Worm (Caenorhabditis elegans): ENCODE results near the gene C39E9.8.

C39E9.8 gene

DNA sequence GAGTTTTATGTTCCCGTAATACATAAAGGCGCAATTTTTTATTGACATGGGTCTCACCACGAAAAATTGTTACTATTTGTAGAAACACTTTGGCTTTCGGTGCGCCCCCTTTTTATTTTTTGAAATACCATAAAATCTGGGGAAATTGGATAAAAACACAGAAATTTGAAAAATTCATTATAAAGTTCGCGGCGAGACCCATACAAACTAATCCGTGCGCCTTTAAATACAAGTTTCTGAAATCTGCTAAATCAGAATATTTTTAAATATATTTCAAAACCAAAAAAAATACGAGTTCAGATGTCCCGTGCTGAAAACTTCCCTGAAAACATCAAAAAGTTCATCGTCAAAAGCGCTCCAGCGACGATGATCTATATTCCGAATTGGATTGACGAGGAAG is 28.1 kb downstream of the C39E9.8 start, which contains the start of gene B0564.2 (continued):
- TF ChIP-seq nhr-12 (tag; optimal IDR thresholded peaks at IDR 0.05) (no peak), sup-37 (GFP tag; optimal IDR thresholded peaks at IDR 0.05) (no peak), dpl-1 (GFP tag; optimal IDR thresholded peaks at IDR 0.05) (no peak), hlh-17 (GFP tag; optimal IDR thresholded peaks at IDR 0.05; ENCODE audit: borderline replicate concordance) (no peak), lsy-2 (tag; optimal IDR thresholded peaks at IDR 0.05) (no peak)

- TF ChIP-seq ama-1 (optimal IDR thresholded peaks at IDR 0.05) (no peak), hlh-4 (tag; optimal IDR thresholded peaks at IDR 0.05) (no peak), unc-86 (tag; optimal IDR thresholded peaks at IDR 0.05) (no peak), blmp-1 (tag; optimal IDR thresholded peaks at IDR 0.05) (peak; percentile 2)
Observed at ce11 chrIV:13108430-13108829, 29.2 kb downstream of the C39E9.8 start.

- TF ChIP-seq Y116A8C.19 (tag; optimal IDR thresholded peaks at IDR 0.05; ENCODE audit: borderline replicate concordance) (no peak), lsy-2 (tag; optimal IDR thresholded peaks at IDR 0.05) (peak in 1 of 2 experiments; percentile 54), nhr-20 (tag; optimal IDR thresholded peaks at IDR 0.05) (peak; percentile 64), mep-1 (tag; optimal IDR thresholded peaks at IDR 0.05) (no peak), swsn-7 (tag; optimal IDR thresholded peaks at IDR 0.05) (no peak), egl-13 (tag; optimal IDR thresholded peaks at IDR 0.05) (no peak), snu-23 (GFP tag; optimal IDR thresholded peaks at IDR 0.05) (peak; percentile 25), blmp-1 (tag; optimal IDR thresholded peaks at IDR 0.05) (peak; percentile 73), nhr-71 (tag; optimal IDR thresholded peaks at IDR 0.05) (peak; percentile 45), nhr-90 (tag; optimal IDR thresholded peaks at IDR 0.05; ENCODE audit: poor library complexity) (peak; percentile 55), elt-3 (tag; optimal IDR thresholded peaks at IDR 0.05) (peak in 4 of 6 experiments; percentile 34 to 69 (median 50)), nhr-19 (GFP tag; conservative IDR thresholded peaks at IDR 0.05) (peak; percentile 46; the same call in 1 of the 2 replicates), mdl-1 (tag; optimal IDR thresholded peaks at IDR 0.05) (peak in 1 of 2 experiments; percentile 49), unc-130 (tag; optimal IDR thresholded peaks at IDR 0.05) (peak; percentile 22), ceh-8 (GFP tag; optimal IDR thresholded peaks at IDR 0.05) (no peak), nhr-85 (tag) (peak; percentile 67)
Observed at ce11 chrIV:13109751-13110150, 30.5 kb downstream of the C39E9.8 start, which contains the start of gene best-1. best-1 (minus strand) TSS chrIV:13109779.

- TF ChIP-seq efl-3 (GFP tag; optimal IDR thresholded peaks at IDR 0.05) (no peak), fkh-10 (GFP tag; optimal IDR thresholded peaks at IDR 0.05) (no peak), snu-23 (GFP tag; optimal IDR thresholded peaks at IDR 0.05) (peak; percentile 15), lsy-2 (tag; optimal IDR thresholded peaks at IDR 0.05) (peak in 1 of 2 experiments; percentile 19), aha-1 (tag; optimal IDR thresholded peaks at IDR 0.05) (no peak), aly-2 (tag; optimal IDR thresholded peaks at IDR 0.05) (no peak), zag-1 (tag; optimal IDR thresholded peaks at IDR 0.05) (no peak), xbp-1 (tag; optimal IDR thresholded peaks at IDR 0.05) (no peak), F16B12.6 (tag; optimal IDR thresholded peaks at IDR 0.05) (no peak), lin-39 (tag; optimal IDR thresholded peaks at IDR 0.05) (no peak), nhr-237 (tag; optimal IDR thresholded peaks at IDR 0.05) (no peak), hlh-17 (GFP tag; optimal IDR thresholded peaks at IDR 0.05; ENCODE audit: borderline replicate concordance) (no peak), tbx-2 (tag; optimal IDR thresholded peaks at IDR 0.05) (no peak), ceh-90 (tag; optimal IDR thresholded peaks at IDR 0.05) (no peak), nhr-84 (tag; optimal IDR thresholded peaks at IDR 0.05) (no peak), nhr-11 (tag; optimal IDR thresholded peaks at IDR 0.05) (no peak), skn-1 (tag; optimal IDR thresholded peaks at IDR 0.05) (no peak), nhr-12 (tag; optimal IDR thresholded peaks at IDR 0.05) (no peak), lin-13 (GFP tag; optimal IDR thresholded peaks at IDR 0.05) (no peak), nhr-90 (tag; optimal IDR thresholded peaks at IDR 0.05; ENCODE audit: poor library complexity) (no peak), grh-1 (GFP tag; IDR thresholded peaks at IDR 0.05) (no peak), C16A3.4 (tag; optimal IDR thresholded peaks at IDR 0.05) (no peak), ama-1 (optimal IDR thresholded peaks at IDR 0.05) (no peak), sup-37 (GFP tag; optimal IDR thresholded peaks at IDR 0.05) (no peak), egl-13 (tag; optimal IDR thresholded peaks at IDR 0.05) (no peak), pag-3 (tag; optimal IDR thresholded peaks at IDR 0.05; ENCODE audit: borderline replicate concordance, insufficient read depth) (no peak), unc-98 (GFP tag; IDR thresholded peaks at IDR 0.05) (no peak), fkh-4 (tag; optimal IDR thresholded peaks at IDR 0.05; ENCODE audit: borderline replicate concordance) (no peak), nhr-47 (tag; optimal IDR thresholded peaks at IDR 0.05) (no peak), Y116A8C.19 (tag; optimal IDR thresholded peaks at IDR 0.05; ENCODE audit: borderline replicate concordance) (no peak), nhr-77 (tag; optimal IDR thresholded peaks at IDR 0.05) (no peak), ztf-4 (tag; optimal IDR thresholded peaks at IDR 0.05) (no peak), zip-4 (GFP tag; optimal IDR thresholded peaks at IDR 0.05) (no peak)
Observed at ce11 chrIV:13110876-13111275, 31.6 kb downstream of the C39E9.8 start.

All from whole organism, L1 larva.